Fruit fly (Drosophila melanogaster) S2 (cell line): Measurements from ENCODE around the gene CG12592.
"Not testable (repeated sequence)": the region's sequence is repeated elsewhere in the genome, so short reads cannot be mapped to it uniquely, and the experiment has no call there.

ENCODE experiments used
- CG8478 ChIP-seq: fragments of >200 bp; optimal IDR thresholded peaks from 2 replicates; lab custom pipeline; 2018
- CTCF ChIP-seq, 2 experiments: fragments of >200 bp; optimal IDR thresholded peaks; 2 replicates each; lab custom pipeline; 2018

The CG12592 gene

DNA sequence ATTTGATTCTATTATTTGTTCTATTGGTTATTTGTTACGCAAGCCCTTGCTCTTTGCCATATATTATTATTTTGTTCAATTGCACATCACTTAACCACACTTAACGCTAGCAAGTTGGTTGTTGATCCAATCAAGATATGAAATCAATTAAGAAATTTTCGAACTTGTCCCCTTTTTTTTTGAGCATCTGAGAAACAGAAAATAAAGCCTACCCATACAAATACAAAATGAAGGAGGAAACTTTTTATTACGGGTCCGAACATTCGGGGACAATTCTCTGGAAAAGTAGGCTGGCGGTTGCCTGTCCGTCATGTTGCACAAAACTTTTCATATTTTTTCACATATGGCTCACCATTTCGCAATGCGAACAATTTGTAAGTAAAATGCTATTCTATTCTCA, at the start of gene CG12592:
Gene CG12592, plus strand, starts transcription at position 301 of the 400 bp plus-strand sequence.
- TF ChIP-seq CG8478 (lab: Kevin White, UChicago); CTCF (optimal IDR thresholded peaks at IDR 0.05; lab: Kevin White, UChicago): not testable (repeated sequence)

DNA sequence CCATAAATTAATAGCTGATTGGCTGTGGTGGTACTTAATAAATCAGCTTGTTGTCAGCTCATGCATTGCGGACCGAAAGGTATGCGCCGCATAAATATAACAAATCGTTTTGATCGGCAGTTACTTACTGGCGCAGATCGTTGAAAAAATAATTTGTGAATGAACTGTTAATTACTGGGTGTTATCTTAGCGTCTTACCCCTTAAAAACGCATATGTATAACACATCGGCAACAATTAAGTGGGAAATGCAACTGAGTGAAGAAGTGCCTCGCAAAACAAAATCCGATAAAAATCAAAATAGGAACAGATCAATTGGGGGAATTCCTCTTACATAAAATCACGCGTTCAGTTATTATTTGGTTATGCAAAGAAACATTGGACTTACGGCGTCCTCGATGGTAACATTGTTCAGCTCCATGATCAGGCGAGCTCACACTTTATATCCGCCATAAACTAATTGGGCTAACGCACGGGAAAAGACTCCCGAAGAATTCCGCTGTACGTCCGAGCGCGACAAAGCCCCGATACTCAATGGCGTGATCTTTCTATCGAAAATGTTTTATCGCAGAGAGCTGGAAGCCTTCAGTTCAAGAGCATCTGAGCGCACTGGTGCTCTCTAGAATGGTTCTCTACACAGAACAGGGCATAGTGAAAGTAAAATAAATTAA, 26.9 kb upstream of the CG12592 start, which contains the start of gene CG6293:
Gene CG6293, minus strand, starts transcription at position 538 of the 669 bp plus-strand sequence.
- no peak for TF ChIP-seq CG8478 (lab: Kevin White, UChicago)

DNA sequence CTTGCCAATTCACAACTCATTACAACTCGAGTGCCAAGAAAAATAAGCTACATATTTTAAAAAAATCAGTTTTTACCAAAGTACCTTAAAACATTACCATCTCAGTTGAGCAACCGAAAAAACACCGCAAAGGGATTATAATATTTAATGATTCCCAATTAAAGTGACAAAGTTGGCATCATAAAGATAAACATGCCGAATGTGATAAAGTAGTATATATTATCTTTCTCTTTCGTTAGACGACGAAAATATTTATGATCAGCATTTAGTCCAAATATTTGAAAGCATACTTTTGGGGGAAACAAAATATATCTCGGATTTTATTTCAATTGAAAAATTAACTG, 26.4 kb upstream of the CG12592 start:
- TF ChIP-seq CTCF (optimal IDR thresholded peaks at IDR 0.05; lab: Kevin White, UChicago) (no peak), CG8478 (lab: Kevin White, UChicago) (no peak)

DNA sequence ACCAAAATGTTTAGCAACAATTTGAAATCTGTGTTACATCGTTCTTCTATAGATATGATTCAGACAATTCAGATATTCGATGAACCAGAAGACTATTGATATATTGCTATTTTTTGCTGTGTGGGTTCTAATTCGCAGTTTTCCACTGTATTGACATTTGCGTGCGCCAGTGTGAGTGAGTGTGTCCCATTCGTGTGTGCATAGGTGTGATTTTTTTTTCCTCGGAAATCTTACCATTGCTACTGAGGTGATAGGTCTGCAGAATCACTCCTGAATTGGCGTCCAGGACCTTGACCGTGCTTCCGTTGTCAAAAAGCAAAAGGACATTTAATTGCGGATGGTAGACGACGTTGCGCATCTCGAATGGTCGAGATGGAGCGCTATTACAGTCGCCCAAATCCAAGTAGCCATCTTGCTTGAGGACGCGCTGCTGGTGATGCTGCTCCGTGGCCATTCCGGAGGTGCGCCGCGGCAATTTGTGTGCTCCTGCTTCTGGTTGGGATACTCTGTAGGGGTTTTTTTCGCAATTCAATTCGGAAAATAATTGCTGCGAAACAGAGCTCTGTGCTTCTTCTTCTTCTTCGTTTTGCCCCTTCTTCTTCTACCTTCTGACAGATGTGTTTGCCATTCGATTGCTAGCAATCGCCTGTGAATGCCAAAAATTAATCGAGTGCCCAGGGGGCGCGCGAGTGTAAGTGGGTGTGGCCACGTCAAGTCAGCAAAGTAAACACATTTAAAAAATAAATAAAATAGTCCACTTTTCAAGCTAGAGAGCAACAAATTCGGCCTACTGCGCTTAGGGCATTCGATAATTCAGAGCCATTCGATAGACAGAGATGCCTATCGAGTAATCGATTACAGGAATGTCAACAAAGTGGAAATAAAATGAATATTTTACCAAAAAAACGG, 7.2 kb upstream of the CG12592 start, which contains the start of the genes Bruce and CG12818:
Gene Bruce, minus strand, starts transcription at position 620 of the 909 bp plus-strand sequence.
Gene CG12818, plus strand, starts transcription at position 848 of the 909 bp plus-strand sequence.
- TF ChIP-seq CTCF (optimal IDR thresholded peaks at IDR 0.05; lab: Kevin White, UChicago) (peak in 1 of 2 experiments; percentile 43), CG8478 (lab: Kevin White, UChicago) (no peak)

DNA sequence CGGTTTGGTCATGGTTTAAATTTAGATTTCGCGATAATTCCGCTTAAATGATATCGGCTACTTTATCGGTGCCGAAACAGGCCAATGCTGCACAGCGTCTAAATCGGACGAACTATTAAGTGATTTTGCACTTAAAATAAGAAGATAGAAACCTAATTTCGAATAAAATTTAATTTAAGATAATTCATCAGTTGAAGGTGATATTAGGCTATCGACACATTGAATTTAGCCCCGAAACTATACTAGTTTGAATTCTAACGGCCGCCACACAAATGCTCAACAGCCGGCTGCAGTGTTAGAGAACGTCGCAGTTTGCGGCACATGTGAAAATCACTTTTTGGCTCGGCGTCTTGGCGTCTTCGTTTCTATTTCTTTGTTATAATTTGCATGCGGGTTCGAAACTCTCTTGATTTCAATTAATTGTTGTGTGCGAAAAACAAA, 5.3 kb upstream of the CG12592 start, which contains the start of gene sle:
Gene sle, plus strand, starts transcription at position 293 of the 441 bp plus-strand sequence.
- TF ChIP-seq CG8478 (lab: Kevin White, UChicago) (no peak), CTCF (optimal IDR thresholded peaks at IDR 0.05; lab: Kevin White, UChicago) (no peak)

DNA sequence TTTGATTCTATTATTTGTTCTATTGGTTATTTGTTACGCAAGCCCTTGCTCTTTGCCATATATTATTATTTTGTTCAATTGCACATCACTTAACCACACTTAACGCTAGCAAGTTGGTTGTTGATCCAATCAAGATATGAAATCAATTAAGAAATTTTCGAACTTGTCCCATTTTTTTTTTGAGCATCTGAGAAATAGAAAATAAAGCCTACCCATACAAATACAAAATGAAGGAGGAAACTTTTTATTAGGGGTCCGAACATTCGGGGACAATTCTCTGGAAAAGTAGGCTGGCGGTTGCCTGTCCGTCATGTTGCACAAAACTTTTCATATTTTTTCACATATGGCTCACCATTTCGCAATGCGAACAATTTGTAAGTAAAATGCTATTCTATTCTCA, 2.5 kb downstream of the CG12592 start, which contains the start of gene CG18545:
Gene CG18545, plus strand, starts transcription at position 301 of the 400 bp plus-strand sequence.
- TF ChIP-seq CTCF (optimal IDR thresholded peaks at IDR 0.05; lab: Kevin White, UChicago); CG8478 (lab: Kevin White, UChicago): not testable (repeated sequence)

DNA sequence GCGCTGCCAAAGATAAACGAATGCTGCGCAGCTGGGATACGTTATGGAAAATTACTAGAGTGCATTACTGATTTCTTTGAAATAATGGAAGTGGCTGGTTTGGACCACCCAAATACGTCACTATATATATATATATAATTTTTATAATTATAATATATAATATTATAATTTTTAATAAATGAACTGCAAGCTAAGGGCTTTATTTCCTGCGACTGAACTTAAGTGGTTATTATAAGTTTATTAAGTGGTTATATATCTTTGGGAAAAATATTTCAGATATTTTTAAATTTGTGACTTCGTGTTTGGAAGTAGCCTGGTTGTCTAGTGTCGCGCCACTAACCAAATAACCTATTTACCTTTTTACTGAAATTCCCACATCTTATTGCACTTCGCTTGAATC, 10.3 kb downstream of the CG12592 start, which contains the start of gene CG31406:
Gene CG31406, plus strand, starts transcription at position 301 of the 400 bp plus-strand sequence.
- not testable (repeated sequence) for TF ChIP-seq CG8478 (lab: Kevin White, UChicago); CTCF (optimal IDR thresholded peaks at IDR 0.05; lab: Kevin White, UChicago)

DNA sequence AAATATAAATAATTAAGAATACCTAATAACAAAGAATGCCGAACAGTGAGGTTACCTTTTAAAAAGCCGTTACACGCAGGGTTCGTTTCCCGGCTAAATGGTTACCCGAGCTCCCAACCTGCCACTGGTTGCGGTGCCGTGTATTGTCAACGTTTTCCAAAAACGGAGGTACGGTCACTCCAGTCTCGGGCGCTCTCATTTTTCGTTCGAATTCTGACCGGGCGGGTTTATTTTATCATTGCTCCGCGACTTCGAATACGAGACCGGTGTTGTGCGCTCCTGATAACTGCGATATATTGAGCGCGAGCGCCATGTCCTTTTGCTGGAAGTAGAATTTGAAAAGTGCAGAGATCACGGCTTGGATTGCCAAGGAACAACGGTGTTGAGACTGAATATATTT, 11.8 kb downstream of the CG12592 start, which contains the start of gene jumu:
Gene jumu, plus strand, starts transcription at position 196 of the 400 bp plus-strand sequence.
- no peak for TF ChIP-seq CG8478 (lab: Kevin White, UChicago)
- TF ChIP-seq CTCF (optimal IDR thresholded peaks at IDR 0.05; lab: Kevin White, UChicago), result peak; percentile 13 to 66

DNA sequence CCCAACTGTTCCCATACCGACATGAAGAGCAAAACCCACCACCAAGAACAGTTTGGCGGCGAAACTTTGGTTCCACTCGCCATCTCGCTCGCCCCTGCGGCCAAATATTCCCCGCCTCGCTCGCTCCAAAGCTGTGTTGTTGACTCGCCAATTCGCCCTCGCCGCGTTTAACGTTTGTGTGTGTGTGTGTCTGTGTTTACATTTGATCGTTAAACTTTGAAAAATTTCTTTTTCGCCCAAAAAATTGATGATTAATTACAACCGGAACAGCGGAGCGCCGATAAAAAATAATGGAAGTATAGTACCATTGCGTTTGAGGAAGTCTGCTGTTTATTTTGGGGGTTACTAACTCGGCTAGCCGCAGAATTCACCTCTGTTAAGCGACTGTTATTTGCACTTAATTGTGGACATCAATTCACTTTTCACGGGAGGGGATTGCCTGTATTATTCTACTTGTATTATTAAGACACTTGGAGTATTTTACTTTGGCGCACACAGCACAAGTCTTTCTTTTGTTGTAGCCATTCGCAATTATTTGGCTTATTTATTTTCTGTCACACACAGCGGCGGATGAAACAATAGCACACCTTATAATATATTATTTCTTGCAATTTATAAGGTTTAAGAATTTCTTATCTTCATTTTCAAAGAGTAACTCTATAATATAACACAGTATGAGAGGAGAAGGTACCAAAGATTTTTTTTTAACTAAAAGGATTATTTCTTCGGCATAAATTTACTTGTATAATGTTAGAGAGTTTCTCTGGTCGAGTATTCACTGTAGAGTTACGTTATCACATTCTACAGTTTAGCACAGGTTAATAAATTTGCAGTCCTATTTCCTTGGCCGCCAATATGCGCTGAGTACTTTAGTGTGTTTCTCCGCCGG, 12.8 kb downstream of the CG12592 start:
- TF ChIP-seq CG8478 (lab: Kevin White, UChicago) (no peak), CTCF (optimal IDR thresholded peaks at IDR 0.05; lab: Kevin White, UChicago) (no peak)

DNA sequence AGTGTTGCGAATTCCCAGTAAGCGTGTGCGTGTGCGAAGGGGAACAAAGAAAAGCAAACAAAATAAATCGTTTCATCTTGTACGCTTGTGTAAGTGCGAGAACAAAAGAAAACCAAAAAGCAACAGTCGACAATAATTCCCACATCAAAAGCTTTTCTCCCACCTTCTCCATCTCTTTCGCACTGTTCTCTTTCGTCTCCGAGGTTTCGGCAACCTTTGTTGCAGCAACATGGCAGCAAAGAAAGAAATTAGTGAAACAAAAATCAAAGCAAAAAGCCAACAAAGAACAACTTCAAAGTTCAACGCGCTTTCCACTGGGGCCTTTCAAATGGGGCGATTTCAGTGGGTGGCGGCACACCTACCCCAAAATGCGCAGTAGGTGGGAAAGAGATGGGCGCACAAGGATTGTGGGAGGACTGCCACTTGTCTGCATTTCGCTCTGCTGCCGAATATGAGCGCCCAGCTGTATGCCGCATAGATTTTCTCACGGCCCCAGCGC, 13.9 kb downstream of the CG12592 start:
- TF ChIP-seq CTCF (optimal IDR thresholded peaks at IDR 0.05; lab: Kevin White, UChicago) (no peak), CG8478 (lab: Kevin White, UChicago) (no peak)

DNA sequence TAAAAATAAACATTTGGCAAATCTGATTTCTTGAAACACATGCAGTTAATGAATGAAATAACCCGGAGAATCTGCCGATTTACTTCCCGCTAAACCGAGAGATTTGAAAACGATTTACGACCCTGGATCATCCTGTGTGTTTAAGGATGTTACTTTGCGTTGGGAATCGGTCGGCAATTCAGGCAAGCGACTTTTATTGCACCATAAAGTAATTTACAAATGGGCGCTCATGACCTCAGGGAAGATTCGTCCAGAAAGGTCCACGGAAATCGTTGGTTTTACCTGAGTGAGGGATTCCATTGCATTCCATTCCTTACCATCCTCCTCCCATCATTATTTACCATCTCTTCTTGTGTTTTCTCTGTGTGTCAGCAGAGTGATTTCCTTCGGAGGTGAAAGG, 14.7 kb downstream of the CG12592 start:
- no peak for TF ChIP-seq CTCF (optimal IDR thresholded peaks at IDR 0.05; lab: Kevin White, UChicago)
- TF ChIP-seq CG8478 (lab: Kevin White, UChicago), result no peak

DNA sequence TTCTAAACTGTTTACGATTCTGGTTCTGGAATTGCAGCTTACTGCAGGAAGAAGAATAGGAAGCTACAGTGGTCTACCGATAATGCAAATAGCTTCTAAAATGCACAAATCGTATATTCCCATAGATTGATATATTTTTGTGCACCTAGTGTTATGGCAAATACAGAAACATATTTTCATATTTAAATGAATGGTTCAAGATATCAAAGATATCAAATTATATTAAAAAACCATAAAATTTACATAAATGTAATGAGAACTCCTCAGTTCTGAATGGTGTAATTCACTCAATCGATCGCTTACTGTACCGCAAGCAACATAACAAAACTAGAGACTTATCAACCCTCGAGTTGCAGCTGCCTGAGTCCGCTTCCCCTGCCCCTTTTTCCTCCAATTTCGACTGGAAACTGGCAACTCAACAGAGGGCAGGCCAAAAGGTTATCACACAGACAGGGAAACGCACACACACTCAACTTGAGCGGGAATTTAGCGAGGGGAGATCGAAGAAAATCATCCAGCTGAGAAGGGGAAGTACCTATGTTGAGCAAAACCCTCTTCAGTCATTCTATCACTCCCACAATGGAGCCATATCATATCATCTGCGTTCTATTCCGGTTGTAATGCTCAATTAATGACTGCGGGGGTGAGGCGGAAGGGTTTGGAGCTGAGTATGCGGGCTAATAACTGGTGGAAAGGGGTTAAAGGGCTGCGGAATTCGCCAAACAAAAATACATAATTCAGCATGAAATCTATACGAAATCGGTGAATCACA, 16.0 kb downstream of the CG12592 start:
- TF ChIP-seq CTCF (optimal IDR thresholded peaks at IDR 0.05; lab: Kevin White, UChicago) (no peak), CG8478 (lab: Kevin White, UChicago) (no peak)
